Worm (Caenorhabditis elegans) whole organism, late embryonic: ENCODE data around the gene tmed-12.

Experiments
- C38D4.7 ChIP-seq: fragments of 200-800 bp; sonication (Bioruptor generic); optimal IDR thresholded peaks from 2 replicates; lab custom pipeline; 2018; ENCODE audit warnings: mild to moderate bottlenecking, missing genetic modification characterization, moderate library complexity, missing compliant biosample characterization
- ama-1 ChIP-seq: fragments of 150-350 bp; optimal IDR thresholded peaks from 2 replicates; lab custom pipeline; 2014
- ceh-14 ChIP-seq: sonication (generic microtip); optimal IDR thresholded peaks from 2 replicates; lab custom pipeline; 2016; ENCODE audit warnings: missing genotype, missing genetic modification characterization, missing compliant biosample characterization
- dmd-4 ChIP-seq: sonication (generic microtip); optimal IDR thresholded peaks from 2 replicates; lab custom pipeline; 2016; ENCODE audit warnings: borderline replicate concordance, missing genetic modification characterization, missing compliant biosample characterization
- ets-4 ChIP-seq: sonication (generic microtip); optimal IDR thresholded peaks from 2 replicates; lab custom pipeline; 2016; ENCODE audit warnings: missing genetic modification characterization, missing compliant biosample characterization
- fkh-10 ChIP-seq: fragments of 150-350 bp; optimal IDR thresholded peaks from 2 replicates; lab custom pipeline; 2014; ENCODE audit warnings: missing biosample characterization, missing genetic modification reagents, missing genetic modification characterization
- hlh-13 ChIP-seq: fragments of 200-800 bp; sonication (Bioruptor generic); optimal IDR thresholded peaks from 2 replicates; lab custom pipeline; 2018; ENCODE audit warnings: mild to moderate bottlenecking, missing genetic modification characterization, missing compliant biosample characterization
- nfya-1 ChIP-seq: sonication (generic microtip); optimal IDR thresholded peaks from 2 replicates; lab custom pipeline; 2017; ENCODE audit warnings: missing genetic modification characterization, mild to moderate bottlenecking, missing compliant biosample characterization, antibody characterized with exemption, moderate library complexity
- nhr-11 ChIP-seq: fragments of 150-350 bp; optimal IDR thresholded peaks from 2 replicates; lab custom pipeline; 2014; ENCODE audit warnings: missing biosample characterization, missing genetic modification characterization
- pha-4 ChIP-seq: fragments of 150-350 bp; optimal IDR thresholded peaks from 2 replicates; lab custom pipeline; 2018; ENCODE audit warnings: missing biosample characterization, missing genetic modification reagents, missing genetic modification characterization
- rnt-1 ChIP-seq: sonication (generic microtip); optimal IDR thresholded peaks from 2 replicates; lab custom pipeline; 2016; ENCODE audit warnings: missing genetic modification characterization, missing compliant biosample characterization
- tbx-2 ChIP-seq: sonication (generic microtip); optimal IDR thresholded peaks from 2 replicates; lab custom pipeline; 2016; ENCODE audit warnings: missing genetic modification characterization, missing compliant biosample characterization
- unc-55 ChIP-seq: sonication (generic microtip); optimal IDR thresholded peaks from 2 replicates; lab custom pipeline; 2017; ENCODE audit warnings: missing biosample characterization, missing genetic modification reagents, missing genetic modification characterization

DNA sequence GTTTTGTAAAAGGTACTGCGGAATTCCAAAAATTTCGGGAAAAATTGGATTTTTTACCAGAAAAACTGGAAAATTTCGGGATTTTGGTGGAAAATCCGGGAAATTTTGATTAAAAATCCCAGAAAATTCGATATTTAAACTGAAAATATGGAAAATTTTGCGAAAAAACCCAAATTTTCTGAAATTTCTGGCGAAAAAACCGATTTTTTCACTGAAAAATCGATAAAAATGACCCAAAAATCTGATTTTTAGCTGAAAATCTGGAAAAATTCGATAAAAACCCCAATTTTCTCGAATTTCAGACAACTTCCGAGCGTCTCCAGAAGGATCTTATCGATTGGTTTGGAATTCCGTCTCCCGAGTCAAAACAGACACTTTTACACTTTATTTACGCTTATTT, 29.6 kb upstream of the tmed-12 start, which contains the start of gene T08D2.8:
- TF ChIP-seq pha-4 (tag; lab: Kevin White, UChicago) (no peak), dmd-4 (tag; lab: Kevin White, UChicago) (no peak), nhr-11 (no peak), ceh-14 (tag; lab: Kevin White, UChicago) (no peak), fkh-10 (GFP tag; lab: Kevin White, UChicago) (no peak), rnt-1 (tag; lab: Kevin White, UChicago) (no peak), C38D4.7 (no peak), ets-4 (tag; lab: Kevin White, UChicago) (no peak), nfya-1 (tag; lab: Kevin White, UChicago) (no peak), ama-1 (lab: Kevin White, UChicago) (no peak), unc-55 (GFP tag; lab: Kevin White, UChicago) (no peak), hlh-13 (GFP tag; lab: Kevin White, UChicago) (no peak), tbx-2 (tag; lab: Kevin White, UChicago) (no peak)
